Worm (Caenorhabditis elegans) whole organism, L1 larva: Measurements from ENCODE around the gene C49C8.2.

Experiments
- C16A3.4 ChIP-seq: fragments of 150-350 bp; optimal IDR thresholded peaks from 2 replicates; lab custom pipeline; 2014; ENCODE audit warnings: missing biosample characterization, missing genetic modification characterization
- C34B4.2 ChIP-seq: sonication (generic microtip); optimal IDR thresholded peaks from 2 replicates; lab custom pipeline; 2017; ENCODE audit warnings: mild to moderate bottlenecking, missing genetic modification characterization, missing compliant biosample characterization
- F16B12.6 ChIP-seq: fragments of 150-350 bp; optimal IDR thresholded peaks from 2 replicates; lab custom pipeline; 2014; ENCODE audit warnings: missing biosample characterization, missing genetic modification characterization
- aha-1 ChIP-seq: fragments of 150-350 bp; optimal IDR thresholded peaks from 2 replicates; lab custom pipeline; 2014; ENCODE audit warnings: missing biosample characterization, missing genetic modification characterization
- alr-1 ChIP-seq: fragments of 200-800 bp; sonication (Bioruptor generic); optimal IDR thresholded peaks from 2 replicates; lab custom pipeline; 2018; ENCODE audit warnings: borderline replicate concordance, mild to moderate bottlenecking, missing genetic modification characterization, missing compliant biosample characterization
- aly-2 ChIP-seq: fragments of 150-350 bp; optimal IDR thresholded peaks from 2 replicates; lab custom pipeline; 2014; ENCODE audit warnings: missing biosample characterization, missing genetic modification characterization
- ama-1 ChIP-seq: fragments of 150-350 bp; optimal IDR thresholded peaks from 2 replicates; lab custom pipeline; 2014
- ceh-8 ChIP-seq: fragments of 200-800 bp; sonication (Bioruptor generic); optimal IDR thresholded peaks from 2 replicates; lab custom pipeline; 2018; ENCODE audit warnings: mild to moderate bottlenecking, missing genetic modification characterization, moderate library complexity, missing compliant biosample characterization
- ces-1 ChIP-seq: fragments of 150-350 bp; optimal IDR thresholded peaks from 2 replicates; lab custom pipeline; 2014; ENCODE audit warnings: missing biosample characterization, missing genetic modification reagents, missing genetic modification characterization
- dsc-1 ChIP-seq: sonication (generic microtip); optimal IDR thresholded peaks from 2 replicates; lab custom pipeline; 2016; ENCODE audit warnings: mild to moderate bottlenecking, missing genetic modification characterization, missing compliant biosample characterization
- efl-1 ChIP-seq, 4 experiments: fragments of 150-350 bp; optimal IDR thresholded peaks in 3 of 4; peaks in 1 of 4; 1 replicate in 1 of 4; 2 replicates in 3 of 4; lab custom pipeline; 2014; ENCODE audit warnings: missing biosample characterization in 2 of 4, missing genetic modification characterization in 2 of 4, missing genetic modification reagents in 2 of 4
- efl-3 ChIP-seq: fragments of 200-800 bp; sonication (Bioruptor generic); optimal IDR thresholded peaks from 2 replicates; lab custom pipeline; 2018; ENCODE audit warnings: mild to moderate bottlenecking, missing genetic modification characterization, missing compliant biosample characterization
- egl-13 ChIP-seq: sonication (generic microtip); optimal IDR thresholded peaks from 2 replicates; lab custom pipeline; 2016; ENCODE audit warnings: missing genotype, missing genetic modification reagents, missing genetic modification characterization, missing compliant biosample characterization
- elt-3 ChIP-seq, 6 experiments: fragments of 150-350 bp in 1 of 6; sonication (generic microtip); optimal IDR thresholded peaks; 2 replicates each; lab custom pipeline; 2017 to 2018; ENCODE audit warnings: missing biosample characterization in 6 of 6, missing genetic modification characterization in 6 of 6, inconsistent platforms in 1 of 6
- fkh-4 ChIP-seq: sonication (generic microtip); optimal IDR thresholded peaks from 2 replicates; lab custom pipeline; 2016; ENCODE audit warnings: missing compliant biosample characterization, missing genetic modification characterization, borderline replicate concordance
- fkh-8 ChIP-seq: sonication (generic microtip); optimal IDR thresholded peaks from 2 replicates; lab custom pipeline; 2016; ENCODE audit warnings: mild to moderate bottlenecking, missing genetic modification characterization, missing compliant biosample characterization
- grh-1 ChIP-seq: fragments of 200-800 bp; sonication (Bioruptor generic); IDR thresholded peaks from 2 replicates; pipeline ENCODE4 v1.3.6; 2022; ENCODE audit warnings: missing genetic modification reagents, missing genetic modification characterization, missing compliant biosample characterization
- hlh-17 ChIP-seq: fragments of 200-800 bp; sonication (Bioruptor generic); optimal IDR thresholded peaks from 2 replicates; lab custom pipeline; 2018; ENCODE audit warnings: missing genetic modification characterization, mild to moderate bottlenecking, missing compliant biosample characterization, moderate library complexity, borderline replicate concordance
- hpl-2 ChIP-seq: fragments of 150-350 bp; optimal IDR thresholded peaks from 2 replicates; lab custom pipeline; 2014; ENCODE audit warnings: missing biosample characterization, missing genetic modification reagents, missing genetic modification characterization
- irx-1 ChIP-seq: sonication (generic microtip); optimal IDR thresholded peaks from 2 replicates; lab custom pipeline; 2016; ENCODE audit warnings: missing genetic modification characterization, missing compliant biosample characterization
- isw-1 ChIP-seq: fragments of 200-800 bp; sonication (Bioruptor generic); IDR thresholded peaks from 2 replicates; pipeline ENCODE4 v1.3.6; 2022; ENCODE audit warnings: missing genetic modification characterization, missing compliant biosample characterization
- jun-1 ChIP-seq: fragments of 150-350 bp; optimal IDR thresholded peaks from 2 replicates; lab custom pipeline; 2014; ENCODE audit warnings: missing biosample characterization, missing genetic modification reagents, missing genetic modification characterization
- lin-13 ChIP-seq: fragments of 150-350 bp; optimal IDR thresholded peaks from 2 replicates; lab custom pipeline; 2014; ENCODE audit warnings: missing biosample characterization, missing genetic modification reagents, missing genetic modification characterization
- lin-14 ChIP-seq: fragments of 200-800 bp; sonication (Bioruptor generic); optimal IDR thresholded peaks from 2 replicates; lab custom pipeline; 2018; ENCODE audit warnings: mild to moderate bottlenecking, missing genetic modification characterization, moderate library complexity, missing compliant biosample characterization
- lin-35 ChIP-seq, 2 experiments: fragments of 150-350 bp; optimal IDR thresholded peaks; 2 replicates each; lab custom pipeline; 2014; ENCODE audit warnings: missing biosample characterization in 2 of 2, missing genetic modification characterization in 2 of 2, missing genetic modification reagents in 2 of 2
- lin-39 ChIP-seq: fragments of 150-350 bp; optimal IDR thresholded peaks from 2 replicates; lab custom pipeline; 2014; ENCODE audit warnings: missing biosample characterization, missing genetic modification reagents, missing genetic modification characterization
- mef-2 ChIP-seq: fragments of 150-350 bp; optimal IDR thresholded peaks from 2 replicates; lab custom pipeline; 2014; ENCODE audit warnings: missing biosample characterization, missing genetic modification characterization
- nhr-12 ChIP-seq: sonication (generic microtip); optimal IDR thresholded peaks from 2 replicates; lab custom pipeline; 2017; ENCODE audit warnings: missing biosample characterization, missing genetic modification characterization
- nhr-19 ChIP-seq: fragments of 200-800 bp; sonication (Bioruptor generic); conservative IDR thresholded peaks from 2 replicates; pipeline ENCODE4 v1.3.6; 2022; ENCODE audit warnings: missing genetic modification characterization, missing compliant biosample characterization
- nhr-20 ChIP-seq: sonication (generic microtip); optimal IDR thresholded peaks from 2 replicates; lab custom pipeline; 2016; ENCODE audit warnings: mild to moderate bottlenecking, missing genetic modification characterization, missing compliant biosample characterization
- nhr-237 ChIP-seq: fragments of 150-350 bp; optimal IDR thresholded peaks from 2 replicates; lab custom pipeline; 2014; ENCODE audit warnings: missing biosample characterization, missing genetic modification characterization
- nhr-47 ChIP-seq: sonication (generic microtip); optimal IDR thresholded peaks from 2 replicates; lab custom pipeline; 2016; ENCODE audit warnings: mild to moderate bottlenecking, missing genetic modification characterization, moderate library complexity, missing compliant biosample characterization
- nhr-71 ChIP-seq: sonication (generic microtip); optimal IDR thresholded peaks from 2 replicates; lab custom pipeline; 2016; ENCODE audit warnings: mild to moderate bottlenecking, missing genetic modification characterization, moderate library complexity, missing compliant biosample characterization
- nhr-77 ChIP-seq: fragments of 150-350 bp; optimal IDR thresholded peaks from 2 replicates; lab custom pipeline; 2014; ENCODE audit warnings: missing biosample characterization, missing genetic modification characterization
- nhr-84 ChIP-seq: sonication (generic microtip); optimal IDR thresholded peaks from 2 replicates; lab custom pipeline; 2017; ENCODE audit warnings: missing biosample characterization, missing genetic modification characterization
- nhr-85 ChIP-seq: sonication (generic microtip); peaks from one replicate; lab custom pipeline; 2016; ENCODE audit warnings: missing genetic modification characterization, inconsistent platforms, missing compliant biosample characterization
- snpc-4 ChIP-seq: fragments of 150-350 bp; optimal IDR thresholded peaks from 2 replicates; lab custom pipeline; 2014; ENCODE audit warnings: missing biosample characterization, missing genetic modification characterization
- snu-23 ChIP-seq: sonication (generic microtip); optimal IDR thresholded peaks from 2 replicates; lab custom pipeline; 2016; ENCODE audit warnings: missing genetic modification characterization, missing compliant biosample characterization
- sox-4 ChIP-seq: sonication (generic microtip); optimal IDR thresholded peaks from 2 replicates; lab custom pipeline; 2016; ENCODE audit warnings: missing genetic modification characterization, missing compliant biosample characterization
- sptf-1 ChIP-seq: fragments of 150-350 bp; optimal IDR thresholded peaks from 2 replicates; lab custom pipeline; 2014; ENCODE audit warnings: missing biosample characterization, missing genetic modification characterization
- sup-37 ChIP-seq: fragments of 200-800 bp; sonication (Bioruptor generic); optimal IDR thresholded peaks from 2 replicates; lab custom pipeline; 2018; ENCODE audit warnings: mild to moderate bottlenecking, missing genetic modification characterization, missing compliant biosample characterization
- swsn-7 ChIP-seq: sonication (generic microtip); optimal IDR thresholded peaks from 2 replicates; lab custom pipeline; 2016; ENCODE audit warnings: missing genetic modification characterization, missing compliant biosample characterization
- tbx-2 ChIP-seq: sonication (generic microtip); optimal IDR thresholded peaks from 2 replicates; lab custom pipeline; 2016; ENCODE audit warnings: missing genetic modification characterization, missing compliant biosample characterization
- tlp-1 ChIP-seq: fragments of 150-350 bp; optimal IDR thresholded peaks from 2 replicates; lab custom pipeline; 2014; ENCODE audit warnings: missing biosample characterization, missing genetic modification characterization
- unc-130 ChIP-seq: fragments of 150-350 bp; optimal IDR thresholded peaks from 2 replicates; lab custom pipeline; 2017; ENCODE audit warnings: missing biosample characterization, missing genetic modification characterization, inconsistent platforms
- unc-30 ChIP-seq: sonication (generic microtip); optimal IDR thresholded peaks from 2 replicates; lab custom pipeline; 2017; ENCODE audit warnings: missing biosample characterization, missing genetic modification characterization
- unc-62 ChIP-seq: fragments of 150-350 bp; optimal IDR thresholded peaks from 2 replicates; lab custom pipeline; 2014; ENCODE audit warnings: missing biosample characterization, missing genetic modification reagents, missing genetic modification characterization
- unc-98 ChIP-seq: fragments of 200-800 bp; sonication (Bioruptor generic); IDR thresholded peaks from 2 replicates; pipeline ENCODE4 v1.3.6; 2022; ENCODE audit warnings: missing genetic modification characterization, missing compliant biosample characterization
- vab-15 ChIP-seq: sonication (generic microtip); optimal IDR thresholded peaks from 2 replicates; lab custom pipeline; 2017; ENCODE audit warnings: missing genotype, mild to moderate bottlenecking, missing genetic modification characterization, missing compliant biosample characterization
- zip-4 ChIP-seq: fragments of 200-800 bp; sonication (Bioruptor generic); optimal IDR thresholded peaks from 2 replicates; lab custom pipeline; 2018; ENCODE audit warnings: mild to moderate bottlenecking, missing genetic modification characterization, moderate library complexity, missing compliant biosample characterization
- ztf-11 ChIP-seq, 2 experiments: sonication (generic microtip); optimal IDR thresholded peaks; 2 replicates each; lab custom pipeline; 2016 to 2017; ENCODE audit warnings: missing genetic modification characterization in 2 of 2, missing biosample characterization in 1 of 2, missing compliant biosample characterization in 1 of 2
- ztf-4 ChIP-seq: fragments of 150-350 bp; optimal IDR thresholded peaks from 2 replicates; lab custom pipeline; 2014; ENCODE audit warnings: missing biosample characterization, missing genetic modification characterization

The C49C8.2 gene

ce11 chrIV:8687605-8688191 lies 36.8 kb downstream of the C49C8.2 start, which contains the start of gene snrp-3 (continued):
- peak; percentile 67 for TF ChIP-seq snpc-4 (tag; lab: Kevin White, UChicago)
- no peak for TF ChIP-seq efl-3
- peak; percentile 85 for TF ChIP-seq lin-13 (GFP tag; lab: Kevin White, UChicago)
- peak; percentile 84 for TF ChIP-seq dsc-1
- peak; percentile 61 for TF ChIP-seq jun-1 (tag; lab: Kevin White, UChicago)
- peak; percentile 75 for TF ChIP-seq ceh-8 (GFP tag; lab: Kevin White, UChicago)
- peak; percentile 67 for TF ChIP-seq ama-1 (lab: Kevin White, UChicago)
- TF ChIP-seq sox-4: peak; percentile 50
- peak; percentile 87 to 96 for TF ChIP-seq efl-1 (optimal IDR thresholded peaks at IDR 0.05; lab: Kevin White, UChicago)
- TF ChIP-seq efl-1 (GFP tag; optimal IDR thresholded peaks at IDR 0.05 in 1 of 2; lab: Kevin White, UChicago): peak; percentile 95 to 100
- TF ChIP-seq mef-2: no peak
- TF ChIP-seq aha-1: peak; percentile 17
- TF ChIP-seq lin-14 (GFP tag; lab: Kevin White, UChicago): peak; percentile 83
- TF ChIP-seq swsn-7 (tag; lab: Kevin White, UChicago): peak; percentile 87
- peak; percentile 86 for TF ChIP-seq tbx-2 (tag; lab: Kevin White, UChicago)
- no peak for TF ChIP-seq sptf-1 (tag; lab: Kevin White, UChicago)
- TF ChIP-seq zip-4 (GFP tag; lab: Kevin White, UChicago): peak; percentile 66
- peak in 2 of 6 experiments; percentile 61 to 76 for TF ChIP-seq elt-3 (tag; optimal IDR thresholded peaks at IDR 0.05; lab: Kevin White, UChicago)
- TF ChIP-seq vab-15 (tag; lab: Kevin White, UChicago): no peak
- peak; percentile 76 for TF ChIP-seq F16B12.6
- peak; percentile 32 for TF ChIP-seq egl-13 (tag; lab: Kevin White, UChicago)
- TF ChIP-seq nhr-19 (GFP tag; lab: Robert Waterston, UW): peak; percentile 85
- TF ChIP-seq nhr-12: no peak
- no peak for TF ChIP-seq fkh-4
- peak; percentile 77 for TF ChIP-seq grh-1 (GFP tag; lab: Robert Waterston, UW)
- TF ChIP-seq sup-37 (GFP tag; lab: Kevin White, UChicago): peak; percentile 0
- TF ChIP-seq irx-1: peak; percentile 83
- TF ChIP-seq ztf-4 (tag; lab: Kevin White, UChicago): peak; percentile 50
- peak; percentile 93 for TF ChIP-seq nhr-85 (tag; lab: Kevin White, UChicago)
- peak; percentile 91 for TF ChIP-seq lin-39 (tag; lab: Kevin White, UChicago)
- peak; percentile 91 for TF ChIP-seq nhr-47 (tag; lab: Kevin White, UChicago)
- TF ChIP-seq tlp-1 (tag; lab: Kevin White, UChicago): no peak
- TF ChIP-seq ces-1 (GFP tag; lab: Kevin White, UChicago): no peak
- peak in 1 of 2 experiments; percentile 47 for TF ChIP-seq ztf-11 (tag; optimal IDR thresholded peaks at IDR 0.05; lab: Kevin White, UChicago)
- no peak for TF ChIP-seq unc-62 (GFP tag; lab: Kevin White, UChicago)
- no peak for TF ChIP-seq unc-30
- no peak for TF ChIP-seq alr-1 (tag; lab: Kevin White, UChicago)
- peak; percentile 91 for TF ChIP-seq snu-23
- peak; percentile 44 for TF ChIP-seq hpl-2 (GFP tag; lab: Kevin White, UChicago)
- TF ChIP-seq hlh-17 (GFP tag; lab: Kevin White, UChicago): no peak
- no peak for TF ChIP-seq nhr-237 (tag; lab: Kevin White, UChicago)

- TF ChIP-seq unc-130 (tag; lab: Kevin White, UChicago) (no peak), aly-2 (tag; lab: Kevin White, UChicago) (no peak), ztf-11 (tag; optimal IDR thresholded peaks at IDR 0.05; lab: Kevin White, UChicago) (no peak), aha-1 (no peak), isw-1 (GFP tag; lab: Robert Waterston, UW) (no peak), irx-1 (no peak), unc-98 (GFP tag; lab: Robert Waterston, UW) (no peak), fkh-8 (tag; lab: Kevin White, UChicago) (no peak), nhr-19 (GFP tag; lab: Robert Waterston, UW) (no peak), efl-3 (no peak), nhr-84 (tag; lab: Kevin White, UChicago) (no peak), lin-35 (GFP tag; optimal IDR thresholded peaks at IDR 0.05; lab: Kevin White, UChicago) (peak in 1 of 2 experiments; percentile 29), unc-62 (GFP tag; lab: Kevin White, UChicago) (no peak), lin-14 (GFP tag; lab: Kevin White, UChicago) (no peak), C16A3.4 (tag; lab: Kevin White, UChicago) (peak; percentile 16), zip-4 (GFP tag; lab: Kevin White, UChicago) (no peak), nhr-237 (tag; lab: Kevin White, UChicago) (no peak), C34B4.2 (tag; lab: Kevin White, UChicago) (no peak), nhr-71 (tag; lab: Kevin White, UChicago) (peak; percentile 38), nhr-20 (tag; lab: Kevin White, UChicago) (peak; percentile 21), swsn-7 (tag; lab: Kevin White, UChicago) (peak; percentile 9), nhr-77 (tag; lab: Kevin White, UChicago) (no peak)
Observed at ce11 chrIV:8691486-8691885, 40.6 kb downstream of the C49C8.2 start, which contains the start of the genes hst-1 and ints-6. Gene hst-1, minus strand, starts transcription at chrIV:8691513. Gene ints-6, plus strand, starts transcription at chrIV:8691745.
